Fruit fly (Drosophila melanogaster) Kc167 (cell line): Measurements from ENCODE around the gene SLC5A11.

Source experiments
- Myc ChIP-seq: fragments of >200 bp; optimal IDR thresholded peaks from 2 replicates; lab custom pipeline; 2017; ENCODE audit warnings: missing external identifiers
- Sin3A ChIP-seq: fragments of >200 bp; optimal IDR thresholded peaks from 2 replicates; lab custom pipeline; 2018; ENCODE audit warnings: missing external identifiers
- h ChIP-seq: fragments of >200 bp; optimal IDR thresholded peaks from 3 replicates; lab custom pipeline; 2018; ENCODE audit warnings: missing external identifiers
- insv ChIP-seq: fragments of >200 bp; optimal IDR thresholded peaks from 3 replicates; lab custom pipeline; 2018; ENCODE audit warnings: missing external identifiers
- psq ChIP-seq: fragments of >200 bp; optimal IDR thresholded peaks from 2 replicates; lab custom pipeline; 2017; ENCODE audit warnings: missing external identifiers
- ttk ChIP-seq: sonication (Bioruptor generic); optimal IDR thresholded peaks from 2 replicates; lab custom pipeline; 2017; ENCODE audit warnings: missing external identifiers

Gene SLC5A11

DNA sequence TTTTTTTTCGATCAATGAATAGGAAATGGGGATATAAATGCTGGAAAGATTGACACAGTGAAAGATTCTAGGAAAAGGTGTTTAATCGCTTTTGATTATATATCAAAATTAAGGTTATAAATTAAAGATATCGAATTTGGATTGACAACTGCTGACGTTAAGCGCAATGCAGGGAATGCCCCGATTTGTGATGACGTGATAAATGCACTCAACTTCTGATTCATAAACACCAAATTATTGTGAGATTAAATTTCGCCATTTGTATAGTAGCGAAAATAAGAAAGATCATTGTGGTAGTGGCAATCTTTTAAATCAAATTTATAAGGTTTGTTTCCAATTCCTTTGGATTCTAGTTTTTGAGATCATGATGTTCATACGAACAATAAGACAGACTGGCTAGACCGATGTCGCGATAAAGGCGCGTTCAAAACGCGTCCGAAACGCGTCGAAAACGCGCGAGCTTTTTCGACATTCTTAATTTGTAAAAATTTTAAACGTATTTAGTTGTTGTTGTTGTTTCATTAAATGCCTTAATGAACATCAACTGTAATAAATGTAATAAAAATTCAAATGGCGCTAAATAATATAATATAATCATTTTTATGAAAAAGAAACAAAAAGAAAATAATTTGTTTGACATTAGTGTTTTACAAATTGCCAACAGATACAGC is 10.5 kb upstream of the SLC5A11 start, which contains the start of gene CG8349:
Gene CG8349 (plus strand): TSS at position 657 of the 671 bp plus-strand sequence.
- TF ChIP-seq psq (lab: Kevin White, UChicago) (no peak), ttk (no peak), Sin3A (lab: Kevin White, UChicago) (no peak), h (lab: Kevin White, UChicago) (no peak), Myc (lab: Kevin White, UChicago) (no peak), insv (lab: Kevin White, UChicago) (no peak)

DNA sequence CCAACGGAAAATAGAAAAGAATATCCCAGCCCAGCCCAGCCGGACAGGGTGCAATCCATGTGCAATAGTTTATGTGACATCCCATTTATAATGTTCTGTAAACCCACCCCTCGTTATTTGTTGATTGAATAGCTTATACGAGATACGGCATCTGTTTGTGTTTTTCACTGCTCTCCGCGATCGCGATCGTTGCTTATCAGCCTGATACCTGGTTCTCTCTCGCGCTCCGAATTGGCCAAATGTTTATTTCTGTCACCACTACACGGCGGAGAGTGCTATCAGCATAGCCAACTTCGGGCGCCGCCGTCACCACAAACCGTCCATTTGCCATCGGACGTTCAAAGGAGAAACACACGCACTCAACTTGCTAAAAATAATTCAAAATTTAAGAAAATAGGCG is 9.1 kb upstream of the SLC5A11 start, which contains the start of gene CG8353:
Gene CG8353 (plus strand): TSS at position 59 of the 400 bp plus-strand sequence.
- no peak for TF ChIP-seq Myc (lab: Kevin White, UChicago)
- TF ChIP-seq Sin3A (lab: Kevin White, UChicago) = no peak
- no peak for TF ChIP-seq psq (lab: Kevin White, UChicago)
- no peak for TF ChIP-seq insv (lab: Kevin White, UChicago)
- TF ChIP-seq ttk = no peak
- no peak for TF ChIP-seq h (lab: Kevin White, UChicago)

DNA sequence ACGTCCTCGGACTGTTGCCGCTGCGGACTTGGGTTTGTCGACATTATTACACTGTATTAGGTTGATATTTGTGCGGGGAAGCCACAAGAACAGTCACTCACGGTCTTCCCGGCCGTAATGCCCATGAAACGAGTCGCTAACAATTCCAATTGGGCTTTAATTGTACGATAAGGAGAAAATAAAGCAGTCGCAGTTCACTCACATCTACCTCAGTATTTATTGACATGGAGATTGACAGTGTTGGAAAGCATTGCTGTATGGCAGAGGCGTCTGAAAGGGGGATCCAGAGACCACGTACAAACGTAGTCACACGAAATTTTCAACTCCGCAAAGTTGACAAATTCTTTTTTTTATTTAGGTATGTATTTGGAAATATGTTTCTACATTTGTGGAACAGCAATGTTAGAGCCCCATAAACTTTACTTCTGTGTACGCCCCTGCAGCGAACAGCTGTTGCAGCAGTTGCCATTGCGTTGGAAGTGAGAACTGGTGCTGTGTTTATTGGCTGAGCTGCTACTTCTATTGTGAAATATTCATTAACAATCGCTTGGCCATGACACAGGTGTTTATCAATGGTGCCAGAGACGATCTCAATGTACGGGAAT is 7.8 kb upstream of the SLC5A11 start, which contains the start of the genes CG8372 and CG8360:
Gene CG8372 (minus strand): TSS at position 237 of the 605 bp plus-strand sequence.
Gene CG8360 (plus strand): TSS at position 294 of the 605 bp plus-strand sequence.
- TF ChIP-seq Sin3A (lab: Kevin White, UChicago) = no peak
- no peak for TF ChIP-seq psq (lab: Kevin White, UChicago)
- TF ChIP-seq insv (lab: Kevin White, UChicago) = no peak
- TF ChIP-seq Myc (lab: Kevin White, UChicago) = no peak
- no peak for TF ChIP-seq ttk
- no peak for TF ChIP-seq h (lab: Kevin White, UChicago)

DNA sequence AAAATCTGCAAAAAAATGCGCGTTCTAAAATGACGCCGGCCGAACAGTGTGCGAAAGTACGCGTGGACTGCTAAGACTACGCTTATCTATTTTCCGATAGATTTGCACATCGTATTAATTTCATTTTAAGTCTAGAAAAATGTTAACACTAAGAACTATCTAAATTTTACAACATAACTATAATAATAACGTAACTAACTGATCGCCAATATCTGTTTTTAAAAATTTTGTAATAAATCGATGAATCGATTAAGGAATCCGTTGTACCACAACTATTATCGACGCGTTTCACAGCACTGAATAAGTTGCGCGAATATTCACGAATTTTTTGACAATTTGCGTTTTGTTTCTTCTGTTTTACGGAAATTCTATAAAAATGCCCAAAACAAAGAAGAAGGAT is 6.1 kb upstream of the SLC5A11 start, which contains the start of gene Ssb-c31a:
Gene Ssb-c31a (plus strand): TSS at position 278 of the 400 bp plus-strand sequence.
- no peak for TF ChIP-seq psq (lab: Kevin White, UChicago)
- TF ChIP-seq Myc (lab: Kevin White, UChicago) = no peak
- TF ChIP-seq ttk = no peak
- TF ChIP-seq h (lab: Kevin White, UChicago) = no peak
- no peak for TF ChIP-seq insv (lab: Kevin White, UChicago)
- TF ChIP-seq Sin3A (lab: Kevin White, UChicago) = no peak

DNA sequence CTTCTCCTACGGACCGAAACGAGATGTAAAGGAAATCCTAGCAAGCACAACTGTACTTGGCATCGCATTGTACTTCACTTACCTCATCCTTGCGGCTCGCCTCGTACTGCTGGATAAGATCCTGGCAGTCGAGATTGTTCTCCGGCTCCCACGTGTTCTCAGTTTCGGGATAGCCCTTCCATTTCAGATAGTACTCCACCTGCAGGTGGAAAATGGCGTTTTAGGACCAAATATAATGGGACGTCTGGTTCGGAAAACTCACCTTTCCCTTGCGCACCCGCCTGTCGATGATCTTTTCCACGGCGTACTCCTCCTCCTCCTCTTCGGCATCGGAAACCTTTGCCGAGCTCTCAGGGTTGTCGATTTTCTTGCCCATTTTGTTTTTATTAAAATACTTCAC is 5.5 kb upstream of the SLC5A11 start:
- TF ChIP-seq Myc (lab: Kevin White, UChicago) = no peak
- TF ChIP-seq ttk = no peak

DNA sequence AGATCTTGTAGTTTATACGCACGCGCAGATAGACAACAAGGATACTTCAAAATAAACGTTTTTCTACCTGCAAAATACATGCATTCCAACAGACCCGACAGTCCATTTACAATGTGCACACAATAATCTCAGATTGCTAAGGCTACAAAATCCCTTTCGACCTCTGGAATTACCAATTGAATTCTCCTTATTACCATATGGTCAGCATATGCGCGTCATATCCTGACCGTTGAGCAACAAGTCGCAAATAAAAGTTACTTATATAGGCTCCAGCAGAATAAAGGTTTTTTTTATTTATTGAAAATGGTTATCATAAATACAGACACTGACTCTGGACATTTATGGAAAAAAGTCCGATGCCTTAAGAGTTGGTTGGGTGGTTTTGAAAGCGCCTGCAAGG is 4.4 kb upstream of the SLC5A11 start:
- TF ChIP-seq Sin3A (lab: Kevin White, UChicago) (no peak), ttk (no peak), insv (lab: Kevin White, UChicago) (no peak), h (lab: Kevin White, UChicago) (no peak), psq (lab: Kevin White, UChicago) (no peak), Myc (lab: Kevin White, UChicago) (no peak)

DNA sequence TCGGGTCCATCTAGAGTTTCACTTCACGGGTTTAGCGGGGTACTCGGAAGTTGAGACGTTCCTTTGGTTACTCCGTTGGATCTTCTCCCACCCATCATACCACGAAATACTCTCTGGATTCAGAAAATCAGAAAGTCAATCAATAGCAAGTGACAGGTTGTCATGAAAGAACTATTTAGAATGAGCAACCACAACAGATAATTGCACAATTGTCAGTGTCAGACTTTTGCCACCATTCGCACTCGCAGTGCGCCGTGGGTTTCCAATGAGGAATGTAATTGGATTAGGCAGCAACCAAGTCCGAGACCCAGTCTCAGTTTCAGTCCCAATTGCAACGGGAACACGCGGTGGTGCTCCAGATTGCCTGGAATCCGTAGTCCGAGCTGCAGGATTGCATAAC is 939 bp upstream of the SLC5A11 start, which contains the start of gene CG8419:
Gene CG8419 (plus strand): TSS at position 301 of the 400 bp plus-strand sequence.
- TF ChIP-seq Myc (lab: Kevin White, UChicago) (no peak), Sin3A (lab: Kevin White, UChicago) (no peak), ttk (no peak), insv (lab: Kevin White, UChicago) (no peak), psq (lab: Kevin White, UChicago) (no peak), h (lab: Kevin White, UChicago) (no peak)

DNA sequence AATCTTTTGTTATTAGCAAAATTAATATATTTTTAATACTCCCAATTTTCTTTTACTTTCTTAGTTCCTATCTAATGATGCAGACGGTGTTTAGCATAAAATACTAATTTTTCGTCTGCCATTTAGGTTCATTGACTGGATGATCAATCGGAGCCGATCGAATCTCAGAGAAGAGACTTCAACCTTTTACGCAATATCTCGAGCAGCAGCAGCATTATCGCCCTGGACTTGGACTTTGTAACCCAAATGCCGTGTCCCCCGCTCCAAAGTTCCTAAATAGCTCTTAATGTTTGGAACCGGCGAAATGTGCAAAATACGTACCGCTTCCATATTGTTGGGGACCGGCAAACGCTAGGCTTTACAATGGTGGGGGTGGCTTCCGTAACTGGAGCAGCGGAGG is 566 bp downstream of the SLC5A11 start:
- TF ChIP-seq h (lab: Kevin White, UChicago) (no peak), psq (lab: Kevin White, UChicago) (no peak), Myc (lab: Kevin White, UChicago) (no peak), insv (lab: Kevin White, UChicago) (no peak), Sin3A (lab: Kevin White, UChicago) (no peak), ttk (no peak)

DNA sequence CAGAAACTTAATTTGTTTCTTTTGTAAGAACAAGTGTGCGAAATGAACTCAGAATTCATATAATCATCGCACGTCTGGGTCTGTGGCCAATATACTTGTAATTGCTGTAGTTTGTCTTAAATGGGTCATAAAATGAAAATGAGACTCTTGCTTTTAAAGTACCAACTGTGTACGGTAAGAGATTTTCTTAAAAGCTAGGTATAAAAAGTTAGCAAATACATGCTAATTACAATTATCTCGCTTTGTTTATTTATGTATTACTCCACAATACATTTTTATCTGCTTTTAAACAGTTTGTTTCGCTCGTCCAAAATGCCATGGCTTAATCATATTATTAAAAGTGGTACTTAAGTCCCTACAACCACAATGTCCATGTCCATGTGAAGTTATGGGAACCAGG is 1.2 kb downstream of the SLC5A11 start:
- TF ChIP-seq psq (lab: Kevin White, UChicago) (no peak), Myc (lab: Kevin White, UChicago) (no peak), h (lab: Kevin White, UChicago) (no peak), Sin3A (lab: Kevin White, UChicago) (no peak), insv (lab: Kevin White, UChicago) (no peak), ttk (no peak)

DNA sequence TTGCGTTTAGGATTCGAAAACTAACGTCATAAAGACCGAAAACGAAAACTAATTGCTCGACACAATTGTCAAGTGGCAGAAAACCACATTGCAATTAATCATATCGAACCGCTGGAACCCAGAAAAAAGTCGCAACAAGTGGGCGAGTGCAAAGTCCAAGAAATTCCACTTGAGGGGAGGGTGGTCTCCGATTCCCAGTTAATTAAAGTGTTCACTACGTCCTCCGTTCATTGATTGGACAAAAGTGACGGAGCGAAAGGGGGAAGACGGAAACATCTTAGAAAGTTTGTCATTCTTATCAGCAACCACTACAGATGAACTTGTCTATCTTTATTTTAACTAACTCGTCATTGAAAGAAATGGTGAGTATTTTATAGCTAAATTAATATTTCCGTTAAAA is 2.4 kb downstream of the SLC5A11 start:
- TF ChIP-seq h (lab: Kevin White, UChicago) (no peak), Sin3A (lab: Kevin White, UChicago) (no peak), Myc (lab: Kevin White, UChicago) (no peak), ttk (no peak), psq (lab: Kevin White, UChicago) (no peak), insv (lab: Kevin White, UChicago) (no peak)

DNA sequence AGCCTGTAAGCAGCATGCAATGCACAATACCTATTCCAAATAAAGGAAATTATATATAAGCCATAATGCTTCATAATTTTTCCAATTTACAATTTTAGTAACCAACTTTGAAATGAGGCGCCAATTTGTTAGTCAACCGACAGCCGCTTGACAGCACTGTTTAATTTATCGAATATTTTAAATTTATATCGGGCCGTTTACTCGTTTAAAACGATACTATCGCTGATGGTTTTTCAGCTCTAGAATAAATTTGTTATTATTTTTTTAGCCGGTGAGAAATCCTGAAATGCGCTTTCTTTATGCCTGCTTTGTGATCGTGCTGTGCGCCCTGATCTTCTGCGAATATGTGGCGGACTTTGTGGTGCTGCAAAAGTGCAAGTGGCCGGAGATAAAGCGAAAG is 6.2 kb downstream of the SLC5A11 start, which contains the start of gene PGAP5:
Gene PGAP5 (plus strand): TSS at position 126 of the 400 bp plus-strand sequence.
- TF ChIP-seq insv (lab: Kevin White, UChicago) (no peak), Myc (lab: Kevin White, UChicago) (no peak), Sin3A (lab: Kevin White, UChicago) (no peak), h (lab: Kevin White, UChicago) (no peak), psq (lab: Kevin White, UChicago) (no peak), ttk (no peak)
